Worm (Caenorhabditis elegans) whole organism, L4 larva: ENCODE measurements around the gene F41E7.6.
A peak's percentile ranks its signal among the peaks of the same experiment; 100 is the strongest.

Experiments used
- F49E8.2 ChIP-seq: sonication (generic microtip); optimal IDR thresholded peaks from 2 replicates; lab custom pipeline; 2016; ENCODE audit warnings: missing compliant biosample characterization, mild to moderate bottlenecking, missing genetic modification characterization, borderline replicate concordance
- Y105C5A.15 ChIP-seq: fragments of 200-800 bp; sonication (Bioruptor generic); IDR thresholded peaks from 2 replicates; pipeline ENCODE4 v1.3.6; 2022; ENCODE audit warnings: missing genetic modification characterization, missing compliant biosample characterization
- Y75B8A.6 ChIP-seq: fragments of 200-800 bp; sonication (Bioruptor generic); IDR thresholded peaks from 2 replicates; pipeline ENCODE4 v1.3.6; 2022; ENCODE audit warnings: missing genetic modification reagents, missing genetic modification characterization, missing compliant biosample characterization
- aha-1 ChIP-seq: fragments of 150-350 bp; peaks from one replicate; lab custom pipeline; 2014; ENCODE audit warnings: missing biosample characterization, missing genetic modification characterization
- ama-1 ChIP-seq: fragments of 150-350 bp; optimal IDR thresholded peaks from 2 replicates; lab custom pipeline; 2014; ENCODE audit warnings: inconsistent platforms, mixed read lengths
- ceh-82 ChIP-seq: sonication (generic microtip); optimal IDR thresholded peaks from 2 replicates; lab custom pipeline; 2017; ENCODE audit warnings: missing biosample characterization, missing genetic modification characterization
- daf-19 ChIP-seq: fragments of 200-800 bp; sonication (Bioruptor generic); conservative IDR thresholded peaks from 2 replicates; pipeline ENCODE4 v1.3.6; 2022; ENCODE audit warnings: missing genetic modification characterization, missing compliant biosample characterization
- daf-8 ChIP-seq: fragments of 200-800 bp; sonication (Bioruptor generic); IDR thresholded peaks from 2 replicates; pipeline ENCODE4 v1.3.6; 2022; ENCODE audit warnings: missing genetic modification characterization, missing compliant biosample characterization
- dpl-1 ChIP-seq: fragments of 150-350 bp; optimal IDR thresholded peaks from 2 replicates; lab custom pipeline; 2014; ENCODE audit warnings: missing biosample characterization, missing genetic modification reagents, missing genetic modification characterization
- dve-1 ChIP-seq: sonication (generic microtip); optimal IDR thresholded peaks from 2 replicates; lab custom pipeline; 2017; ENCODE audit warnings: antibody characterized with exemption, mild to moderate bottlenecking, missing genetic modification characterization, missing compliant biosample characterization; ENCODE audit not compliant: insufficient read depth
- egl-27 ChIP-seq: sonication (generic microtip); optimal IDR thresholded peaks from 3 replicates; lab custom pipeline; 2017; ENCODE audit warnings: missing biosample characterization, missing genetic modification reagents, missing genetic modification characterization
- fos-1 ChIP-seq: fragments of 150-350 bp; optimal IDR thresholded peaks from 2 replicates; lab custom pipeline; 2014; ENCODE audit warnings: missing biosample characterization, missing genetic modification characterization
- hlh-30 ChIP-seq: sonication (generic microtip); optimal IDR thresholded peaks from 2 replicates; lab custom pipeline; 2017; ENCODE audit warnings: antibody characterized with exemption, mild to moderate bottlenecking, missing genetic modification characterization, missing compliant biosample characterization; ENCODE audit not compliant: insufficient read depth
- jun-1 ChIP-seq: fragments of 150-350 bp; optimal IDR thresholded peaks from 2 replicates; lab custom pipeline; 2014; ENCODE audit warnings: missing biosample characterization, missing genetic modification reagents, missing genetic modification characterization
- lin-15B ChIP-seq: fragments of 150-350 bp; sonication (generic microtip); optimal IDR thresholded peaks from 3 replicates; lab custom pipeline; 2014; ENCODE audit warnings: missing biosample characterization, missing genetic modification characterization
- lin-29 ChIP-seq: fragments of 200-800 bp; sonication (Bioruptor generic); IDR thresholded peaks from 2 replicates; pipeline ENCODE4 v1.3.6; 2022; ENCODE audit warnings: missing genetic modification reagents, missing genetic modification characterization, missing compliant biosample characterization
- lin-38 ChIP-seq: fragments of 200-800 bp; sonication (Bioruptor generic); IDR thresholded peaks from 2 replicates; pipeline ENCODE4 v1.3.6; 2022; ENCODE audit warnings: missing genetic modification reagents, missing genetic modification characterization, missing compliant biosample characterization
- madf-9 ChIP-seq: fragments of 200-800 bp; sonication (Bioruptor generic); conservative IDR thresholded peaks from 2 replicates; pipeline ENCODE4 v1.3.6; 2022; ENCODE audit warnings: missing genetic modification reagents, missing genetic modification characterization, missing compliant biosample characterization
- mdl-1 ChIP-seq, 2 experiments: fragments of 150-350 bp in 1 of 2; sonication (generic microtip) in 1 of 2; optimal IDR thresholded peaks; 2 replicates each; lab custom pipeline; 2014 to 2017; ENCODE audit warnings: missing biosample characterization in 2 of 2, missing genetic modification characterization in 2 of 2
- mdt-29 ChIP-seq: fragments of 200-800 bp; sonication (Bioruptor generic); IDR thresholded peaks from 2 replicates; pipeline ENCODE4 v1.3.6; 2022; ENCODE audit warnings: missing genetic modification reagents, missing genetic modification characterization, missing compliant biosample characterization
- mep-1 ChIP-seq: fragments of 150-350 bp; sonication (generic microtip); optimal IDR thresholded peaks from 3 replicates; lab custom pipeline; 2014; ENCODE audit warnings: missing biosample characterization, missing genetic modification characterization
- mxl-3 ChIP-seq: fragments of 200-800 bp; sonication (Bioruptor generic); optimal IDR thresholded peaks from 2 replicates; lab custom pipeline; 2018; ENCODE audit warnings: mild to moderate bottlenecking, missing genetic modification characterization, missing compliant biosample characterization
- nhr-102 ChIP-seq: sonication (generic microtip); optimal IDR thresholded peaks from 2 replicates; lab custom pipeline; 2016; ENCODE audit warnings: mild to moderate bottlenecking, missing genetic modification characterization, moderate library complexity, missing compliant biosample characterization
- nhr-25 ChIP-seq: sonication (generic microtip); optimal IDR thresholded peaks from 2 replicates; lab custom pipeline; 2017; ENCODE audit warnings: missing genetic modification characterization, mild to moderate bottlenecking, missing compliant biosample characterization, antibody characterized with exemption, moderate library complexity, borderline replicate concordance; ENCODE audit not compliant: insufficient read depth
- nhr-28 ChIP-seq: fragments of 150-350 bp; optimal IDR thresholded peaks from 2 replicates; lab custom pipeline; 2014; ENCODE audit warnings: missing biosample characterization, missing genetic modification characterization
- nhr-48 ChIP-seq: sonication (generic microtip); optimal IDR thresholded peaks from 2 replicates; lab custom pipeline; 2016; ENCODE audit warnings: mild to moderate bottlenecking, missing genetic modification characterization, missing compliant biosample characterization
- nhr-77 ChIP-seq: fragments of 150-350 bp; optimal IDR thresholded peaks from 2 replicates; lab custom pipeline; 2014; ENCODE audit warnings: missing biosample characterization, missing genetic modification characterization
- saeg-2 ChIP-seq: fragments of 200-800 bp; sonication (Bioruptor generic); IDR thresholded peaks from 2 replicates; pipeline ENCODE4 v1.3.6; 2022; ENCODE audit warnings: missing genetic modification reagents, missing genetic modification characterization, missing compliant biosample characterization
- snpc-4 ChIP-seq: fragments of 150-350 bp; optimal IDR thresholded peaks from 2 replicates; lab custom pipeline; 2014; ENCODE audit warnings: missing biosample characterization, missing genetic modification characterization
- spr-3 ChIP-seq: fragments of 200-800 bp; sonication (Bioruptor generic); optimal IDR thresholded peaks from 2 replicates; lab custom pipeline; 2018; ENCODE audit warnings: mild to moderate bottlenecking, missing genetic modification characterization, missing compliant biosample characterization
- unc-130 ChIP-seq: sonication (generic microtip); optimal IDR thresholded peaks from 2 replicates; lab custom pipeline; 2016; ENCODE audit warnings: missing genetic modification reagents, missing genetic modification characterization, missing compliant biosample characterization
- unc-62 ChIP-seq, 3 experiments: fragments of 150-350 bp in 1 of 3; sonication (generic microtip); optimal IDR thresholded peaks in 2 of 3; peaks in 1 of 3; 1 replicate in 1 of 3; 2 replicates in 2 of 3; lab custom pipeline; 2014 to 2017; ENCODE audit warnings: missing biosample characterization in 3 of 3, missing genetic modification characterization in 3 of 3, missing genetic modification reagents in 3 of 3, missing genotype in 1 of 3
- vab-7 ChIP-seq: fragments of 200-800 bp; sonication (Bioruptor generic); IDR thresholded peaks from 2 replicates; pipeline ENCODE4 v1.3.6; 2022; ENCODE audit warnings: missing genetic modification reagents, missing genetic modification characterization, missing compliant biosample characterization
- zip-11 ChIP-seq: fragments of 200-800 bp; sonication (Bioruptor generic); IDR thresholded peaks from 2 replicates; pipeline ENCODE4 v1.3.6; 2022; ENCODE audit warnings: missing genetic modification characterization, missing compliant biosample characterization
- ztf-7 ChIP-seq: fragments of 150-350 bp; optimal IDR thresholded peaks from 2 replicates; lab custom pipeline; 2014; ENCODE audit warnings: missing biosample characterization, missing genetic modification characterization

F41E7.6 gene

DNA sequence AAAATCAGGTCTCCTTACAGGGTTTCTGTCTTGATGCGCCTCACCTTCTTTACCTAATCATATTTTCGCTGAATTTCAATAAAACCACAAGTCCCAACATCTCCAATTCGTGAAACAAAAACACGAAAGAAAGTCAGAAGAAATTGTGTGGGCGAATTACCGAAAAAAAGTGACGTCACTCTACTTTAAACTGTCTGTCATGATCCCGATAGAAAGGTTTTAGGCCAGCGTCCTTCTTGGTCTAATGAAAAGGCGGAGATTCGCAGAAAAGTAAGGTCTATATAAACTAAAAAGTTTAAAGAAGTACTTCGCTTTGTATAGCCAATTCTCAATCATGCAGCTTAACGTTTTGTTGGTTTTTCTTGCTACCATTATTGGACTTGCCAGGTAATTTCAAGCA lies 4.0 kb downstream of the F41E7.6 start, which contains the start of gene cnc-8 (continued):
- TF ChIP-seq lin-38 (GFP tag; lab: Robert Waterston, UW) (no peak), nhr-25 (tag; lab: Kevin White, UChicago) (peak; percentile 29), vab-7 (GFP tag; lab: Robert Waterston, UW) (no peak)

DNA sequence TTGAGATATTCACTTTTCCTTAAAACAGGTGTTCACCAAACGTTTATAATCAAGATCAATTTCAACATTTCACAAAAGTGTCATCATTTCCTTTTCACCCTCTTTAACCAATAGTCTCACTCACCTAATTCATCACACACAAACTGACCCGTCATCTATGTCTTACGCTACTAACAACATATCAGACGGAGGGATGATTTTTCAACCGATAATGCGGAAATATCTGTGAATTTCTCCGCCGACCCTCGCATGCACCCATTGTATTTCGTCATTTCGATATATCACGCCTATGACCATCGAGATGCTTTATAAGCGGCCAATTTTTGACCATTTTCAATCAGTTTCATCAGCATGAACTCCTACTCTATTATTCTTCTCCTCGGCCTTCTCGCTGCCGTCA lies 6.1 kb downstream of the F41E7.6 start, which contains the start of gene fipr-21:
Gene fipr-21 (plus strand): TSS at position 352 of the 400 bp plus-strand sequence.
- TF ChIP-seq ztf-7 (tag; lab: Kevin White, UChicago): no peak
- no peak for TF ChIP-seq fos-1 (tag; lab: Kevin White, UChicago)
- no peak for TF ChIP-seq nhr-48 (tag; lab: Kevin White, UChicago)
- TF ChIP-seq mdt-29 (GFP tag; lab: Robert Waterston, UW): no peak
- TF ChIP-seq dve-1 (tag; lab: Kevin White, UChicago): no peak
- no peak for TF ChIP-seq F49E8.2 (tag; lab: Kevin White, UChicago)
- no peak for TF ChIP-seq daf-19
- TF ChIP-seq daf-8 (GFP tag; lab: Robert Waterston, UW): no peak
- TF ChIP-seq madf-9 (GFP tag; lab: Robert Waterston, UW): no peak
- TF ChIP-seq Y75B8A.6 (GFP tag; lab: Robert Waterston, UW): no peak
- TF ChIP-seq nhr-102 (tag; lab: Kevin White, UChicago): no peak
- no peak for TF ChIP-seq zip-11 (GFP tag; lab: Robert Waterston, UW)
- no peak for TF ChIP-seq dpl-1 (GFP tag; lab: Kevin White, UChicago)
- no peak for TF ChIP-seq ceh-82 (tag; lab: Kevin White, UChicago)
- TF ChIP-seq nhr-28 (tag; lab: Kevin White, UChicago): peak; percentile 16
- no peak for TF ChIP-seq jun-1
- no peak for TF ChIP-seq ama-1
- no peak for TF ChIP-seq spr-3 (GFP tag; lab: Kevin White, UChicago)
- TF ChIP-seq Y105C5A.15 (GFP tag; lab: Robert Waterston, UW): no peak
- peak in 1 of 2 experiments; percentile 21 for TF ChIP-seq mdl-1 (tag; optimal IDR thresholded peaks at IDR 0.05; lab: Kevin White, UChicago)
- TF ChIP-seq lin-38 (GFP tag; lab: Robert Waterston, UW): no peak
- no peak for TF ChIP-seq mep-1 (tag; lab: Kevin White, UChicago)
- no peak for TF ChIP-seq saeg-2
- peak; percentile 32 for TF ChIP-seq hlh-30 (tag; lab: Kevin White, UChicago)
- no peak for TF ChIP-seq egl-27 (tag; lab: Kevin White, UChicago)
- no peak for TF ChIP-seq unc-130 (GFP tag; lab: Kevin White, UChicago)
- TF ChIP-seq mxl-3: peak; percentile 54
- no peak for TF ChIP-seq nhr-77 (tag; lab: Kevin White, UChicago)
- TF ChIP-seq lin-15B: no peak
- no peak for TF ChIP-seq snpc-4 (tag; lab: Kevin White, UChicago)

DNA sequence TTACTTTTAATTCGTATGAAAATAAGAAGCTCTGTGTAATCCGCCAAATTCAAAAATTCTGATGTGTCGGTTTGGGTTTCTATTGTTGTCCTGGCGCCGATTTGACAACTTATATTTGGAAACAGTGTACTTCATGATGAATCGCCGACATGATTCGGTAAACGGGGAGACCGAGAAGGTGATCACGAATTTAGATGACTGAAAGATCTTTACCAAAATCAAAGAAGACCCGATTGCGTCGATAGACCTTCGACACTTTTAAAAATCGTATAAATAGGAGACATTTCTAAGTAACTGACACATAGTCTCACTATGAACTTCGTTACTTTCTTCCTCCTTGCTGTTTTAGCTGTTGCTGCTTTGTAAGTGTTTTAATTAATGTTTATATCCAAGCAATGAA lies 7.8 kb downstream of the F41E7.6 start, which contains the start of gene fip-5:
Gene fip-5 (plus strand): TSS at position 312 of the 400 bp plus-strand sequence.
- TF ChIP-seq aha-1 (tag; lab: Kevin White, UChicago) (peak; percentile 0), saeg-2 (no peak), lin-29 (GFP tag; lab: Robert Waterston, UW) (no peak), mxl-3 (no peak), unc-62 (GFP tag; optimal IDR thresholded peaks at IDR 0.05 in 1 of 2; lab: Kevin White, UChicago) (peak in 1 of 2 experiments; percentile 90), unc-62 (tag; optimal IDR thresholded peaks at IDR 0.05; lab: Kevin White, UChicago) (no peak)

DNA sequence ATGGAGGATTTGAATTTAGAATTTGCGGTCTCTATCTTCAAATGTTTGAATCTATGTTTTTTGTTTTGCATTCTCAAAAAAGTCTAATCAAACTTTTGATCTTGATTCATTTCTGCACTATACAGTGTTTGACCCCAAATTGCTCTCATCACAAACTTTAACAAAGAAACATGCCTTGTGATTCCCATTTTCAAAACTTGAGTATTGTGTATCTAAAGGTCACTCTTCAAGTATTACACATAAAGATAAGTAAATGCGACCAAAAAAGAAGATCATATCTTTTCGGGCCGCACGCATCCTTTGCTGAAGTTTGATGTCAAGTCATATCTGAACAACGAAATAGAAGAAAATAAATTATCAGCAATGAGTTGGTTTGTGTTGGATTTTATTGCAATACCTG lies 8.3 kb downstream of the F41E7.6 start:
- TF ChIP-seq nhr-48 (tag; lab: Kevin White, UChicago) (peak; percentile 18), saeg-2 (no peak), hlh-30 (tag; lab: Kevin White, UChicago) (peak; percentile 2)
